Fruit fly (Drosophila melanogaster) whole organism, pupa: Measurements from ENCODE around the gene laf.
A peak's percentile ranks its signal among the peaks of the same experiment; 100 is the strongest.

ENCODE experiments used
- CG10348 ChIP-seq: fragments of 200-800 bp; sonication (Bioruptor generic); IDR thresholded peaks from 2 replicates; pipeline ENCODE4 v1.3.6; 2022; ENCODE audit warnings: missing biosample characterization, missing genetic modification characterization
- CG12605 ChIP-seq: fragments of 200-800 bp; sonication (Bioruptor generic); IDR thresholded peaks from 2 replicates; pipeline ENCODE4 v1.3.6; 2022; ENCODE audit warnings: missing biosample characterization, missing genetic modification characterization
- CG13204 ChIP-seq: fragments of 200-800 bp; sonication (Bioruptor generic); optimal IDR thresholded peaks from 2 replicates; lab custom pipeline; 2018; ENCODE audit warnings: missing biosample characterization, mild to moderate bottlenecking, missing genetic modification characterization, moderate library complexity
- CG14655 ChIP-seq: fragments of 200-800 bp; sonication (Bioruptor generic); optimal IDR thresholded peaks from 3 replicates; lab custom pipeline; 2017; ENCODE audit warnings: mild to moderate bottlenecking, missing biosample characterization, missing genetic modification reagents, missing genetic modification characterization
- CG15710 ChIP-seq: fragments of 200-800 bp; sonication (Bioruptor generic); optimal IDR thresholded peaks from 2 replicates; lab custom pipeline; 2018; ENCODE audit warnings: missing biosample characterization, mild to moderate bottlenecking, missing genetic modification characterization, moderate library complexity
- CG17806 ChIP-seq: fragments of 200-800 bp; sonication (Bioruptor generic); optimal IDR thresholded peaks from 2 replicates; lab custom pipeline; 2018; ENCODE audit warnings: missing biosample characterization, mild to moderate bottlenecking, missing genetic modification characterization, moderate library complexity
- CG32121 ChIP-seq: fragments of 200-800 bp; sonication (Bioruptor generic); IDR thresholded peaks from 2 replicates; pipeline ENCODE4 v1.3.6; 2022; ENCODE audit warnings: missing biosample characterization, missing genetic modification characterization
- CG34367 ChIP-seq: fragments of 200-800 bp; sonication (Bioruptor generic); optimal IDR thresholded peaks from 2 replicates; lab custom pipeline; 2018; ENCODE audit warnings: missing biosample characterization, mild to moderate bottlenecking, missing genetic modification characterization
- CG4496 ChIP-seq: fragments of 200-800 bp; sonication (Bioruptor generic); IDR thresholded peaks from 3 replicates; pipeline ENCODE4 v1.3.6; 2022; ENCODE audit warnings: missing biosample characterization, missing genetic modification characterization
- CG8159 ChIP-seq: fragments of 200-800 bp; sonication (Bioruptor generic); optimal IDR thresholded peaks from 3 replicates; lab custom pipeline; 2018; ENCODE audit warnings: missing biosample characterization, mild to moderate bottlenecking, missing genetic modification characterization, moderate library complexity
- CG8301 ChIP-seq: fragments of 200-800 bp; sonication (Bioruptor generic); optimal IDR thresholded peaks from 2 replicates; lab custom pipeline; 2018; ENCODE audit warnings: missing biosample characterization, mild to moderate bottlenecking, missing genetic modification characterization
- CG9948 ChIP-seq: fragments of 200-800 bp; sonication (Bioruptor generic); optimal IDR thresholded peaks from 2 replicates; lab custom pipeline; 2018; ENCODE audit warnings: missing biosample characterization, mild to moderate bottlenecking, missing genetic modification characterization, moderate library complexity
- D1 ChIP-seq: fragments of 200-800 bp; sonication (Bioruptor generic); optimal IDR thresholded peaks from 2 replicates; lab custom pipeline; 2018; ENCODE audit warnings: missing biosample characterization, mild to moderate bottlenecking, missing genetic modification characterization, moderate library complexity
- EcR ChIP-seq: fragments of 200-800 bp; sonication (Bioruptor generic); optimal IDR thresholded peaks from 3 replicates; lab custom pipeline; 2019; ENCODE audit warnings: missing biosample characterization, missing genetic modification characterization, mild to moderate bottlenecking, moderate library complexity, missing genetic modification reagents
- Ets98B ChIP-seq: fragments of 200-800 bp; sonication (Bioruptor generic); IDR thresholded peaks from 2 replicates; pipeline ENCODE4 v1.3.6; 2022; ENCODE audit warnings: missing biosample characterization, missing genetic modification characterization
- Pif1A ChIP-seq: fragments of 200-800 bp; sonication (Bioruptor generic); optimal IDR thresholded peaks from 3 replicates; lab custom pipeline; 2016; ENCODE audit warnings: missing biosample characterization, missing genetic modification characterization
- Pif1B ChIP-seq: fragments of 200-800 bp; sonication (Bioruptor generic); optimal IDR thresholded peaks from 3 replicates; lab custom pipeline; 2016; ENCODE audit warnings: missing biosample characterization, missing genetic modification characterization
- Snoo ChIP-seq: fragments of 200-800 bp; sonication (Bioruptor generic); optimal IDR thresholded peaks from 3 replicates; lab custom pipeline; 2017; ENCODE audit warnings: missing biosample characterization, mild to moderate bottlenecking, missing genetic modification characterization, inconsistent platforms
- fd96Ca ChIP-seq: fragments of 200-800 bp; sonication (Bioruptor generic); IDR thresholded peaks from 3 replicates; pipeline ENCODE4 v1.3.6; 2022; ENCODE audit warnings: missing biosample characterization, missing genetic modification characterization
- gl ChIP-seq: fragments of 200-800 bp; sonication (Bioruptor generic); optimal IDR thresholded peaks from 2 replicates; lab custom pipeline; 2018; ENCODE audit warnings: missing biosample characterization, mild to moderate bottlenecking, missing genetic modification characterization
- rn ChIP-seq: fragments of 200-800 bp; sonication (Bioruptor generic); IDR thresholded peaks from 2 replicates; pipeline ENCODE4 v1.3.6; 2022; ENCODE audit warnings: missing biosample characterization, missing genetic modification characterization

laf gene

dm6 chr3R:4910365-4910810 is 32.1 kb upstream of the laf start, which contains the start of gene Cdep:
Cdep (plus strand) TSS chr3R:4910552.
- peak; percentile 13 for TF ChIP-seq Snoo (tag; lab: Kevin White, UChicago)
- TF ChIP-seq D1, result peak; percentile 44
- TF ChIP-seq CG10348, result no peak
- peak; percentile 19 for TF ChIP-seq CG8159 (tag; lab: Kevin White, UChicago)
- TF ChIP-seq gl (tag; lab: Kevin White, UChicago), result no peak
- TF ChIP-seq CG14655, result no peak
- TF ChIP-seq CG4496 (GFP tag; lab: Robert Waterston, UW), result peak; percentile 67
- TF ChIP-seq CG8301 (tag; lab: Kevin White, UChicago), result no peak
- TF ChIP-seq CG13204 (GFP tag; lab: Kevin White, UChicago), result no peak
- no peak for TF ChIP-seq CG15710 (tag; lab: Kevin White, UChicago)
- no peak for TF ChIP-seq EcR
- TF ChIP-seq Pif1A, result peak; percentile 14
- peak; percentile 37; the same call in 1 of the 2 replicates for TF ChIP-seq Ets98B (GFP tag; lab: Robert Waterston, UW)
- TF ChIP-seq CG17806 (tag; lab: Kevin White, UChicago), result peak; percentile 12
- TF ChIP-seq CG9948 (tag; lab: Kevin White, UChicago), result no peak
- no peak for TF ChIP-seq Pif1B
- peak; percentile 28; the same call in 1 of the 2 replicates for TF ChIP-seq CG12605 (GFP tag; lab: Robert Waterston, UW)
- no peak for TF ChIP-seq fd96Ca (GFP tag; lab: Robert Waterston, UW)
- TF ChIP-seq rn (GFP tag; lab: Robert Waterston, UW), result no peak
- no peak for TF ChIP-seq CG34367
- TF ChIP-seq CG32121 (GFP tag; lab: Robert Waterston, UW), result peak; percentile 14; the same call in 1 of the 2 replicates

- TF ChIP-seq EcR (peak; percentile 6), CG34367 (no peak)
Measured at dm6 chr3R:4906627-4906940, 28.3 kb upstream of the laf start.

dm6 chr3R:4905764-4906626 is 27.7 kb upstream of the laf start, which contains the start of gene Gnf1:
Gnf1 (plus strand) TSS chr3R:4906622.
- TF ChIP-seq CG32121 (GFP tag; lab: Robert Waterston, UW), result no peak
- no peak for TF ChIP-seq gl (tag; lab: Kevin White, UChicago)
- no peak for TF ChIP-seq CG9948 (tag; lab: Kevin White, UChicago)
- no peak for TF ChIP-seq EcR
- no peak for TF ChIP-seq fd96Ca (GFP tag; lab: Robert Waterston, UW)
- no peak for TF ChIP-seq CG4496 (GFP tag; lab: Robert Waterston, UW)
- no peak for TF ChIP-seq CG34367
- no peak for TF ChIP-seq CG10348
- no peak for TF ChIP-seq CG8301 (tag; lab: Kevin White, UChicago)
- no peak for TF ChIP-seq Pif1B

dm6 chr3R:4904844-4905243 is 26.5 kb upstream of the laf start:
- TF ChIP-seq EcR, result no peak

- TF ChIP-seq Pif1B (no peak), CG14655 (no peak), Ets98B (GFP tag; lab: Robert Waterston, UW) (no peak), CG32121 (GFP tag; lab: Robert Waterston, UW) (no peak), gl (tag; lab: Kevin White, UChicago) (no peak), CG8159 (tag; lab: Kevin White, UChicago) (no peak), Snoo (tag; lab: Kevin White, UChicago) (no peak), CG4496 (GFP tag; lab: Robert Waterston, UW) (no peak), CG12605 (GFP tag; lab: Robert Waterston, UW) (no peak), D1 (no peak), CG15710 (tag; lab: Kevin White, UChicago) (no peak), CG8301 (tag; lab: Kevin White, UChicago) (no peak), rn (GFP tag; lab: Robert Waterston, UW) (no peak), CG9948 (tag; lab: Kevin White, UChicago) (no peak), CG10348 (no peak), EcR (no peak)
- TF ChIP-seq, all 21 proteins: peak for 0
Measured at dm6 chr3R:4903565-4903964, 25.2 kb upstream of the laf start.

- TF ChIP-seq CG10348 (no peak), fd96Ca (GFP tag; lab: Robert Waterston, UW) (no peak; the same call in 1 of the 3 replicates), Pif1A (peak; percentile 1), CG13204 (GFP tag; lab: Kevin White, UChicago) (no peak), CG4496 (GFP tag; lab: Robert Waterston, UW) (no peak), CG32121 (GFP tag; lab: Robert Waterston, UW) (no peak), Ets98B (GFP tag; lab: Robert Waterston, UW) (no peak), gl (tag; lab: Kevin White, UChicago) (no peak), CG8301 (tag; lab: Kevin White, UChicago) (peak; percentile 12), Snoo (tag; lab: Kevin White, UChicago) (no peak), CG12605 (GFP tag; lab: Robert Waterston, UW) (no peak), CG34367 (peak; percentile 39), CG9948 (tag; lab: Kevin White, UChicago) (peak; percentile 44), rn (GFP tag; lab: Robert Waterston, UW) (no peak), CG17806 (tag; lab: Kevin White, UChicago) (peak; percentile 51), CG14655 (no peak), Pif1B (peak; percentile 24), CG8159 (tag; lab: Kevin White, UChicago) (peak; percentile 51), CG15710 (tag; lab: Kevin White, UChicago) (peak; percentile 35), D1 (no peak), EcR (no peak)
- TF ChIP-seq, all 21 proteins: peak for 8
Measured at dm6 chr3R:4901782-4902181, 23.4 kb upstream of the laf start.
